Fruit fly (Drosophila melanogaster) whole organism, pupa: Measurements from ENCODE around the gene betaTub85D.

Source experiments
- CG10348 ChIP-seq: fragments of 200-800 bp; sonication (Bioruptor generic); IDR thresholded peaks from 2 replicates; pipeline ENCODE4 v1.3.6; 2022; ENCODE audit warnings: missing biosample characterization, missing genetic modification characterization
- CG12605 ChIP-seq: fragments of 200-800 bp; sonication (Bioruptor generic); IDR thresholded peaks from 2 replicates; pipeline ENCODE4 v1.3.6; 2022; ENCODE audit warnings: missing biosample characterization, missing genetic modification characterization
- CG13204 ChIP-seq: fragments of 200-800 bp; sonication (Bioruptor generic); optimal IDR thresholded peaks from 2 replicates; lab custom pipeline; 2018; ENCODE audit warnings: missing biosample characterization, mild to moderate bottlenecking, missing genetic modification characterization, moderate library complexity
- CG14655 ChIP-seq: fragments of 200-800 bp; sonication (Bioruptor generic); optimal IDR thresholded peaks from 3 replicates; lab custom pipeline; 2017; ENCODE audit warnings: mild to moderate bottlenecking, missing biosample characterization, missing genetic modification reagents, missing genetic modification characterization
- CG15710 ChIP-seq: fragments of 200-800 bp; sonication (Bioruptor generic); optimal IDR thresholded peaks from 2 replicates; lab custom pipeline; 2018; ENCODE audit warnings: missing biosample characterization, mild to moderate bottlenecking, missing genetic modification characterization, moderate library complexity
- CG17806 ChIP-seq: fragments of 200-800 bp; sonication (Bioruptor generic); optimal IDR thresholded peaks from 2 replicates; lab custom pipeline; 2018; ENCODE audit warnings: missing biosample characterization, mild to moderate bottlenecking, missing genetic modification characterization, moderate library complexity
- CG32121 ChIP-seq: fragments of 200-800 bp; sonication (Bioruptor generic); IDR thresholded peaks from 2 replicates; pipeline ENCODE4 v1.3.6; 2022; ENCODE audit warnings: missing biosample characterization, missing genetic modification characterization
- CG34367 ChIP-seq: fragments of 200-800 bp; sonication (Bioruptor generic); optimal IDR thresholded peaks from 2 replicates; lab custom pipeline; 2018; ENCODE audit warnings: missing biosample characterization, mild to moderate bottlenecking, missing genetic modification characterization
- CG4496 ChIP-seq: fragments of 200-800 bp; sonication (Bioruptor generic); IDR thresholded peaks from 3 replicates; pipeline ENCODE4 v1.3.6; 2022; ENCODE audit warnings: missing biosample characterization, missing genetic modification characterization
- CG8159 ChIP-seq: fragments of 200-800 bp; sonication (Bioruptor generic); optimal IDR thresholded peaks from 3 replicates; lab custom pipeline; 2018; ENCODE audit warnings: missing biosample characterization, mild to moderate bottlenecking, missing genetic modification characterization, moderate library complexity
- CG8301 ChIP-seq: fragments of 200-800 bp; sonication (Bioruptor generic); optimal IDR thresholded peaks from 2 replicates; lab custom pipeline; 2018; ENCODE audit warnings: missing biosample characterization, mild to moderate bottlenecking, missing genetic modification characterization
- CG9948 ChIP-seq: fragments of 200-800 bp; sonication (Bioruptor generic); optimal IDR thresholded peaks from 2 replicates; lab custom pipeline; 2018; ENCODE audit warnings: missing biosample characterization, mild to moderate bottlenecking, missing genetic modification characterization, moderate library complexity
- D1 ChIP-seq: fragments of 200-800 bp; sonication (Bioruptor generic); optimal IDR thresholded peaks from 2 replicates; lab custom pipeline; 2018; ENCODE audit warnings: missing biosample characterization, mild to moderate bottlenecking, missing genetic modification characterization, moderate library complexity
- EcR ChIP-seq: fragments of 200-800 bp; sonication (Bioruptor generic); optimal IDR thresholded peaks from 3 replicates; lab custom pipeline; 2019; ENCODE audit warnings: missing biosample characterization, missing genetic modification characterization, mild to moderate bottlenecking, moderate library complexity, missing genetic modification reagents
- Ets98B ChIP-seq: fragments of 200-800 bp; sonication (Bioruptor generic); IDR thresholded peaks from 2 replicates; pipeline ENCODE4 v1.3.6; 2022; ENCODE audit warnings: missing biosample characterization, missing genetic modification characterization
- Pif1A ChIP-seq: fragments of 200-800 bp; sonication (Bioruptor generic); optimal IDR thresholded peaks from 3 replicates; lab custom pipeline; 2016; ENCODE audit warnings: missing biosample characterization, missing genetic modification characterization
- Pif1B ChIP-seq: fragments of 200-800 bp; sonication (Bioruptor generic); optimal IDR thresholded peaks from 3 replicates; lab custom pipeline; 2016; ENCODE audit warnings: missing biosample characterization, missing genetic modification characterization
- Snoo ChIP-seq: fragments of 200-800 bp; sonication (Bioruptor generic); optimal IDR thresholded peaks from 3 replicates; lab custom pipeline; 2017; ENCODE audit warnings: missing biosample characterization, mild to moderate bottlenecking, missing genetic modification characterization, inconsistent platforms
- fd96Ca ChIP-seq: fragments of 200-800 bp; sonication (Bioruptor generic); IDR thresholded peaks from 3 replicates; pipeline ENCODE4 v1.3.6; 2022; ENCODE audit warnings: missing biosample characterization, missing genetic modification characterization
- gl ChIP-seq: fragments of 200-800 bp; sonication (Bioruptor generic); optimal IDR thresholded peaks from 2 replicates; lab custom pipeline; 2018; ENCODE audit warnings: missing biosample characterization, mild to moderate bottlenecking, missing genetic modification characterization
- rn ChIP-seq: fragments of 200-800 bp; sonication (Bioruptor generic); IDR thresholded peaks from 2 replicates; pipeline ENCODE4 v1.3.6; 2022; ENCODE audit warnings: missing biosample characterization, missing genetic modification characterization

The betaTub85D gene

dm6 chr3R:9437618-9438017 lies 27.5 kb upstream of the betaTub85D start:
- no peak for TF ChIP-seq rn (GFP tag; lab: Robert Waterston, UW)
- no peak for TF ChIP-seq Pif1A (GFP tag; lab: Kevin White, UChicago)
- TF ChIP-seq gl (tag; lab: Kevin White, UChicago) = no peak
- TF ChIP-seq fd96Ca = no peak
- TF ChIP-seq CG8301 = no peak
- TF ChIP-seq CG17806 (tag; lab: Kevin White, UChicago) = no peak
- no peak for TF ChIP-seq CG34367 (tag; lab: Kevin White, UChicago)
- TF ChIP-seq CG9948 = no peak
- no peak for TF ChIP-seq CG8159 (tag; lab: Kevin White, UChicago)
- no peak for TF ChIP-seq Snoo (tag; lab: Kevin White, UChicago)
- no peak for TF ChIP-seq CG10348 (GFP tag; lab: Robert Waterston, UW)
- no peak for TF ChIP-seq D1
- TF ChIP-seq CG4496 (GFP tag; lab: Robert Waterston, UW) = no peak
- TF ChIP-seq, all 21 proteins: peak for 0

- TF ChIP-seq CG4496 (GFP tag; lab: Robert Waterston, UW) = 0 out of 3 replicates have a peak, but pooled peaks have one; percentile 41
- TF ChIP-seq CG8301 = no peak
- no peak for TF ChIP-seq gl (tag; lab: Kevin White, UChicago)
- TF ChIP-seq Ets98B (GFP tag; lab: Robert Waterston, UW) = peak; percentile 7; the same call in 1 of the 2 replicates
- TF ChIP-seq rn (GFP tag; lab: Robert Waterston, UW) = no peak
- no peak for TF ChIP-seq CG14655 (GFP tag; lab: Kevin White, UChicago)
- no peak for TF ChIP-seq CG17806 (tag; lab: Kevin White, UChicago)
- no peak for TF ChIP-seq CG13204 (GFP tag; lab: Kevin White, UChicago)
- TF ChIP-seq, all 21 proteins: peak for 2
Measured at dm6 chr3R:9436358-9436972, 26.4 kb upstream of the betaTub85D start.

- TF ChIP-seq CG32121 (GFP tag; lab: Robert Waterston, UW) (no peak), Snoo (tag; lab: Kevin White, UChicago) (no peak), D1 (no peak), CG12605 (GFP tag; lab: Robert Waterston, UW) (no peak), CG34367 (tag; lab: Kevin White, UChicago) (no peak), CG17806 (tag; lab: Kevin White, UChicago) (no peak), gl (tag; lab: Kevin White, UChicago) (no peak)
Measured at dm6 chr3R:9435898-9436297, 25.8 kb upstream of the betaTub85D start.

- TF ChIP-seq fd96Ca (peak; percentile 63; the same call in 2 of the 3 replicates), Snoo (tag; lab: Kevin White, UChicago) (no peak), CG10348 (GFP tag; lab: Robert Waterston, UW) (peak; percentile 52; the same call in 1 of the 2 replicates), CG32121 (GFP tag; lab: Robert Waterston, UW) (peak; percentile 93), CG8159 (tag; lab: Kevin White, UChicago) (peak; percentile 45), CG9948 (peak; percentile 51), Ets98B (GFP tag; lab: Robert Waterston, UW) (peak; percentile 89), CG14655 (GFP tag; lab: Kevin White, UChicago) (peak; percentile 60), rn (GFP tag; lab: Robert Waterston, UW) (peak; percentile 76), gl (tag; lab: Kevin White, UChicago) (no peak), CG15710 (tag; lab: Kevin White, UChicago) (peak; percentile 35), CG13204 (GFP tag; lab: Kevin White, UChicago) (no peak), Pif1A (GFP tag; lab: Kevin White, UChicago) (peak; percentile 56), D1 (no peak), CG8301 (peak; percentile 77), CG17806 (tag; lab: Kevin White, UChicago) (peak; percentile 57), CG34367 (tag; lab: Kevin White, UChicago) (no peak), CG12605 (GFP tag; lab: Robert Waterston, UW) (peak; percentile 49; the same call in 1 of the 2 replicates), CG4496 (GFP tag; lab: Robert Waterston, UW) (peak; percentile 92), EcR (GFP tag; lab: Kevin White, UChicago) (no peak), Pif1B (GFP tag; lab: Kevin White, UChicago) (no peak)
Measured at dm6 chr3R:9434543-9435407, 24.7 kb upstream of the betaTub85D start.

- TF ChIP-seq fd96Ca (no peak), D1 (no peak), Pif1A (GFP tag; lab: Kevin White, UChicago) (no peak), CG15710 (tag; lab: Kevin White, UChicago) (no peak), rn (GFP tag; lab: Robert Waterston, UW) (no peak), CG10348 (GFP tag; lab: Robert Waterston, UW) (no peak), CG32121 (GFP tag; lab: Robert Waterston, UW) (no peak), CG4496 (GFP tag; lab: Robert Waterston, UW) (no peak), CG14655 (GFP tag; lab: Kevin White, UChicago) (no peak), CG17806 (tag; lab: Kevin White, UChicago) (no peak), Ets98B (GFP tag; lab: Robert Waterston, UW) (no peak), CG34367 (tag; lab: Kevin White, UChicago) (no peak), CG8301 (no peak)
- TF ChIP-seq, all 21 proteins: peak for 0
Measured at dm6 chr3R:9433774-9434173, 23.7 kb upstream of the betaTub85D start.
